Worm (Caenorhabditis elegans) whole organism, young adult: ENCODE data around the gene pbs-6.

Experiments used
- F22D6.2 ChIP-seq: sonication (generic microtip); optimal IDR thresholded peaks from 2 replicates; lab custom pipeline; 2016; ENCODE audit warnings: mild to moderate bottlenecking, missing genetic modification characterization, missing compliant biosample characterization
- K11D2.4 ChIP-seq: fragments of 200-800 bp; sonication (Bioruptor generic); IDR thresholded peaks from 2 replicates; pipeline ENCODE4 v1.3.6; 2022; ENCODE audit warnings: missing genetic modification reagents, missing genetic modification characterization, missing compliant biosample characterization
- Y79H2A.3 ChIP-seq: fragments of 200-800 bp; sonication (Bioruptor generic); conservative IDR thresholded peaks from 2 replicates; pipeline ENCODE4 v1.3.6; 2022; ENCODE audit warnings: missing genetic modification reagents, missing genetic modification characterization, missing compliant biosample characterization
- ama-1 ChIP-seq, 3 experiments: fragments of 150-350 bp in 1 of 3; sonication (generic microtip) in 2 of 3; optimal IDR thresholded peaks; 2 replicates each; lab custom pipeline; 2014 to 2018; ENCODE audit warnings: missing biosample characterization in 2 of 3, missing genetic modification characterization in 2 of 3, missing genetic modification reagents in 2 of 3
- attf-6 ChIP-seq: fragments of 200-800 bp; sonication (Bioruptor generic); IDR thresholded peaks from 2 replicates; pipeline ENCODE4 v1.3.6; 2022; ENCODE audit warnings: missing genetic modification reagents, missing genetic modification characterization, missing compliant biosample characterization
- bed-2 ChIP-seq: fragments of 200-800 bp; sonication (Bioruptor generic); IDR thresholded peaks from 2 replicates; pipeline ENCODE4 v1.3.6; 2022; ENCODE audit warnings: missing genetic modification reagents, missing genetic modification characterization, missing compliant biosample characterization
- dox-1 ChIP-seq: fragments of 200-800 bp; sonication (Bioruptor generic); IDR thresholded peaks from 2 replicates; pipeline ENCODE4 v1.3.6; 2022; ENCODE audit warnings: missing genetic modification reagents, missing genetic modification characterization, missing compliant biosample characterization
- efl-1 ChIP-seq: fragments of 150-350 bp; optimal IDR thresholded peaks from 2 replicates; lab custom pipeline; 2014; ENCODE audit warnings: missing biosample characterization, missing genetic modification reagents, missing genetic modification characterization
- him-1 ChIP-seq: sonication (generic microtip); optimal IDR thresholded peaks from 2 replicates; lab custom pipeline; 2016; ENCODE audit warnings: missing genotype, missing genetic modification reagents, missing genetic modification characterization, missing compliant biosample characterization
- hlh-12 ChIP-seq: sonication (generic microtip); optimal IDR thresholded peaks from 2 replicates; lab custom pipeline; 2016; ENCODE audit warnings: missing genetic modification characterization, missing compliant biosample characterization
- lin-54 ChIP-seq: fragments of 200-800 bp; sonication (Bioruptor generic); optimal IDR thresholded peaks from 2 replicates; lab custom pipeline; 2018; ENCODE audit warnings: mild to moderate bottlenecking, missing genetic modification characterization, missing compliant biosample characterization
- mcd-1 ChIP-seq: fragments of 200-800 bp; sonication (Bioruptor generic); IDR thresholded peaks from 2 replicates; pipeline ENCODE4 v1.3.6; 2022; ENCODE audit warnings: missing genetic modification reagents, missing genetic modification characterization, missing compliant biosample characterization
- sea-2 ChIP-seq: fragments of 200-800 bp; sonication (Bioruptor generic); IDR thresholded peaks from 2 replicates; pipeline ENCODE4 v1.3.6; 2022; ENCODE audit warnings: missing genetic modification characterization, missing compliant biosample characterization
- snpc-1.1 ChIP-seq: sonication (generic microtip); optimal IDR thresholded peaks from 2 replicates; lab custom pipeline; 2017; ENCODE audit warnings: missing genetic modification characterization, mild to moderate bottlenecking, missing compliant biosample characterization, antibody characterized with exemption, moderate library complexity, missing genotype, missing genetic modification reagents; ENCODE audit not compliant: insufficient read depth

ce11 chrIII:8240948-8241347, 2.9 kb downstream of the pbs-6 start:
- no peak for TF ChIP-seq bed-2 (GFP tag; lab: Robert Waterston, UW)
- TF ChIP-seq mcd-1 (GFP tag; lab: Robert Waterston, UW), result no peak
- no peak for TF ChIP-seq hlh-12 (tag; lab: Kevin White, UChicago)
- TF ChIP-seq attf-6 (GFP tag; lab: Robert Waterston, UW), result no peak
- TF ChIP-seq ama-1 (optimal IDR thresholded peaks at IDR 0.05; lab: Kevin White, UChicago), result no peak
- no peak for TF ChIP-seq ama-1 (GFP tag; optimal IDR thresholded peaks at IDR 0.05; lab: Kevin White, UChicago)
- no peak for TF ChIP-seq dox-1 (GFP tag; lab: Robert Waterston, UW)
- TF ChIP-seq sea-2 (GFP tag; lab: Robert Waterston, UW), result no peak
- no peak for TF ChIP-seq F22D6.2 (tag; lab: Kevin White, UChicago)
- TF ChIP-seq K11D2.4 (GFP tag; lab: Robert Waterston, UW), result no peak
- no peak for TF ChIP-seq him-1 (tag; lab: Kevin White, UChicago)
- TF ChIP-seq snpc-1.1 (tag; lab: Kevin White, UChicago), result no peak
- TF ChIP-seq lin-54 (GFP tag; lab: Kevin White, UChicago), result no peak
- TF ChIP-seq efl-1 (GFP tag; lab: Kevin White, UChicago), result no peak
- TF ChIP-seq Y79H2A.3, result no peak
